Worm (Caenorhabditis elegans) whole organism, L4 larva: Measurements from ENCODE around the gene F52C9.5.

Source experiments
- D1046.2 ChIP-seq: fragments of 200-800 bp; sonication (Bioruptor generic); IDR thresholded peaks from 2 replicates; pipeline ENCODE4 v1.3.6; 2022; ENCODE audit warnings: missing genetic modification characterization, missing compliant biosample characterization
- F26F4.8 ChIP-seq: fragments of 200-800 bp; sonication (Bioruptor generic); conservative IDR thresholded peaks from 2 replicates; pipeline ENCODE4 v1.3.6; 2022; ENCODE audit warnings: missing genetic modification characterization, missing compliant biosample characterization
- F37D6.2 ChIP-seq: sonication (generic microtip); optimal IDR thresholded peaks from 2 replicates; lab custom pipeline; 2016; ENCODE audit warnings: mild to moderate bottlenecking, missing genetic modification characterization, missing compliant biosample characterization
- F49E8.2 ChIP-seq: sonication (generic microtip); optimal IDR thresholded peaks from 2 replicates; lab custom pipeline; 2016; ENCODE audit warnings: missing compliant biosample characterization, mild to moderate bottlenecking, missing genetic modification characterization, borderline replicate concordance
- Y105C5A.15 ChIP-seq: fragments of 200-800 bp; sonication (Bioruptor generic); IDR thresholded peaks from 2 replicates; pipeline ENCODE4 v1.3.6; 2022; ENCODE audit warnings: missing genetic modification characterization, missing compliant biosample characterization
- Y48G9A.11 ChIP-seq: fragments of 200-800 bp; sonication (Bioruptor generic); IDR thresholded peaks from 2 replicates; pipeline ENCODE4 v1.3.6; 2022; ENCODE audit warnings: missing genetic modification reagents, missing genetic modification characterization, missing compliant biosample characterization
- aha-1 ChIP-seq: fragments of 150-350 bp; peaks from one replicate; lab custom pipeline; 2014; ENCODE audit warnings: missing biosample characterization, missing genetic modification characterization
- ceh-32 ChIP-seq: sonication (generic microtip); optimal IDR thresholded peaks from 2 replicates; lab custom pipeline; 2016; ENCODE audit warnings: mild to moderate bottlenecking, missing genetic modification characterization, missing compliant biosample characterization; ENCODE audit not compliant: poor library complexity
- ceh-82 ChIP-seq: sonication (generic microtip); optimal IDR thresholded peaks from 2 replicates; lab custom pipeline; 2017; ENCODE audit warnings: missing biosample characterization, missing genetic modification characterization
- ctbp-1 ChIP-seq: fragments of 200-800 bp; sonication (Bioruptor generic); IDR thresholded peaks from 2 replicates; pipeline ENCODE4 v1.3.6; 2022; ENCODE audit warnings: missing genetic modification reagents, missing genetic modification characterization, missing compliant biosample characterization
- daf-16 ChIP-seq, 3 experiments: sonication (generic microtip); optimal IDR thresholded peaks; 2 replicates each; lab custom pipeline; 2016 to 2017; ENCODE audit warnings: missing genetic modification characterization in 3 of 3, missing genetic modification reagents in 3 of 3, mild to moderate bottlenecking in 2 of 3, missing compliant biosample characterization in 2 of 3, missing biosample characterization in 1 of 3, moderate library complexity in 1 of 3
- daf-8 ChIP-seq: fragments of 200-800 bp; sonication (Bioruptor generic); IDR thresholded peaks from 2 replicates; pipeline ENCODE4 v1.3.6; 2022; ENCODE audit warnings: missing genetic modification characterization, missing compliant biosample characterization
- dmd-6 ChIP-seq: fragments of 200-800 bp; sonication (Bioruptor generic); IDR thresholded peaks from 2 replicates; pipeline ENCODE4 v1.3.6; 2022; ENCODE audit warnings: missing genetic modification reagents, missing genetic modification characterization, missing compliant biosample characterization
- dmd-8 ChIP-seq: fragments of 200-800 bp; sonication (Bioruptor generic); IDR thresholded peaks from 2 replicates; pipeline ENCODE4 v1.3.6; 2022; ENCODE audit warnings: missing genetic modification characterization, missing compliant biosample characterization
- dmd-9 ChIP-seq: fragments of 200-800 bp; sonication (Bioruptor generic); IDR thresholded peaks from 2 replicates; pipeline ENCODE4 v1.3.6; 2022; ENCODE audit warnings: missing genetic modification reagents, missing genetic modification characterization, missing compliant biosample characterization
- dpl-1 ChIP-seq: fragments of 150-350 bp; optimal IDR thresholded peaks from 2 replicates; lab custom pipeline; 2014; ENCODE audit warnings: missing biosample characterization, missing genetic modification reagents, missing genetic modification characterization
- duxl-1 ChIP-seq: sonication (generic microtip); optimal IDR thresholded peaks from 2 replicates; lab custom pipeline; 2016; ENCODE audit warnings: mild to moderate bottlenecking, missing genetic modification characterization, moderate library complexity, missing compliant biosample characterization; ENCODE audit not compliant: poor library complexity
- dve-1 ChIP-seq: sonication (generic microtip); optimal IDR thresholded peaks from 2 replicates; lab custom pipeline; 2017; ENCODE audit warnings: antibody characterized with exemption, mild to moderate bottlenecking, missing genetic modification characterization, missing compliant biosample characterization; ENCODE audit not compliant: insufficient read depth
- fkh-10 ChIP-seq: fragments of 150-350 bp; optimal IDR thresholded peaks from 2 replicates; lab custom pipeline; 2014; ENCODE audit warnings: missing biosample characterization, missing genetic modification reagents, missing genetic modification characterization
- gei-8 ChIP-seq: fragments of 200-800 bp; sonication (Bioruptor generic); optimal IDR thresholded peaks from 2 replicates; lab custom pipeline; 2018; ENCODE audit warnings: mild to moderate bottlenecking, missing genetic modification characterization, missing compliant biosample characterization
- hlh-11 ChIP-seq: fragments of 200-800 bp; sonication (Bioruptor generic); optimal IDR thresholded peaks from 2 replicates; lab custom pipeline; 2018; ENCODE audit warnings: mild to moderate bottlenecking, missing genetic modification characterization, missing compliant biosample characterization
- hmg-1.1 ChIP-seq: fragments of 200-800 bp; sonication (Bioruptor generic); IDR thresholded peaks from 2 replicates; pipeline ENCODE4 v1.3.6; 2022; ENCODE audit warnings: missing genetic modification reagents, missing genetic modification characterization, missing compliant biosample characterization
- lin-1 ChIP-seq: fragments of 200-800 bp; sonication (Bioruptor generic); IDR thresholded peaks from 2 replicates; pipeline ENCODE4 v1.3.6; 2022; ENCODE audit warnings: missing genetic modification reagents, missing genetic modification characterization, missing compliant biosample characterization
- lin-13 ChIP-seq: fragments of 150-350 bp; optimal IDR thresholded peaks from 2 replicates; lab custom pipeline; 2014; ENCODE audit warnings: missing biosample characterization, missing genetic modification reagents, missing genetic modification characterization
- lin-29 ChIP-seq: fragments of 200-800 bp; sonication (Bioruptor generic); IDR thresholded peaks from 2 replicates; pipeline ENCODE4 v1.3.6; 2022; ENCODE audit warnings: missing genetic modification reagents, missing genetic modification characterization, missing compliant biosample characterization
- lsy-2 ChIP-seq, 2 experiments: fragments of 150-350 bp in 1 of 2; sonication (generic microtip) in 1 of 2; optimal IDR thresholded peaks; 2 replicates each; lab custom pipeline; 2014 to 2017; ENCODE audit warnings: missing biosample characterization in 2 of 2, missing genetic modification characterization in 2 of 2
- madf-5 ChIP-seq, 2 experiments: fragments of 200-800 bp; sonication (Bioruptor generic); IDR thresholded peaks; 2 replicates each; pipeline ENCODE4 v1.3.6; 2022; ENCODE audit warnings: missing compliant biosample characterization in 2 of 2, missing genetic modification characterization in 2 of 2
- madf-9 ChIP-seq: fragments of 200-800 bp; sonication (Bioruptor generic); conservative IDR thresholded peaks from 2 replicates; pipeline ENCODE4 v1.3.6; 2022; ENCODE audit warnings: missing genetic modification reagents, missing genetic modification characterization, missing compliant biosample characterization
- mxl-2 ChIP-seq: fragments of 200-800 bp; sonication (Bioruptor generic); conservative IDR thresholded peaks from 2 replicates; pipeline ENCODE4 v1.3.6; 2022; ENCODE audit warnings: missing genetic modification reagents, missing genetic modification characterization, missing compliant biosample characterization
- mxl-3 ChIP-seq: fragments of 200-800 bp; sonication (Bioruptor generic); optimal IDR thresholded peaks from 2 replicates; lab custom pipeline; 2018; ENCODE audit warnings: mild to moderate bottlenecking, missing genetic modification characterization, missing compliant biosample characterization
- nhr-102 ChIP-seq: sonication (generic microtip); optimal IDR thresholded peaks from 2 replicates; lab custom pipeline; 2016; ENCODE audit warnings: mild to moderate bottlenecking, missing genetic modification characterization, moderate library complexity, missing compliant biosample characterization
- nhr-42 ChIP-seq: fragments of 200-800 bp; sonication (Bioruptor generic); IDR thresholded peaks from 2 replicates; pipeline ENCODE4 v1.3.6; 2022; ENCODE audit warnings: missing genetic modification characterization, missing compliant biosample characterization
- nhr-48 ChIP-seq: sonication (generic microtip); optimal IDR thresholded peaks from 2 replicates; lab custom pipeline; 2016; ENCODE audit warnings: mild to moderate bottlenecking, missing genetic modification characterization, missing compliant biosample characterization
- nhr-77 ChIP-seq: fragments of 150-350 bp; optimal IDR thresholded peaks from 2 replicates; lab custom pipeline; 2014; ENCODE audit warnings: missing biosample characterization, missing genetic modification characterization
- pha-4 ChIP-seq, 2 experiments: fragments of 150-350 bp in 1 of 2; fragments of 200-800 bp in 1 of 2; sonication (Bioruptor generic) in 1 of 2; IDR thresholded peaks in 1 of 2; optimal IDR thresholded peaks in 1 of 2; 2 replicates each; pipeline versions ENCODE4 v1.3.6 to Lab custom; 2014 to 2022; ENCODE audit warnings: missing genetic modification characterization in 2 of 2, missing genetic modification reagents in 2 of 2, missing biosample characterization in 1 of 2, missing compliant biosample characterization in 1 of 2
- php-3 ChIP-seq: fragments of 200-800 bp; sonication (Bioruptor generic); IDR thresholded peaks from 2 replicates; pipeline ENCODE4 v1.3.6; 2022; ENCODE audit warnings: missing genetic modification reagents, missing genetic modification characterization, missing compliant biosample characterization
- pqm-1 ChIP-seq: sonication (generic microtip); optimal IDR thresholded peaks from 2 replicates; lab custom pipeline; 2017; ENCODE audit warnings: missing biosample characterization, missing genetic modification characterization
- rbr-2 ChIP-seq: sonication (generic microtip); optimal IDR thresholded peaks from 2 replicates; lab custom pipeline; 2016; ENCODE audit warnings: missing genotype, missing genetic modification characterization, missing compliant biosample characterization
- saeg-2 ChIP-seq: fragments of 200-800 bp; sonication (Bioruptor generic); IDR thresholded peaks from 2 replicates; pipeline ENCODE4 v1.3.6; 2022; ENCODE audit warnings: missing genetic modification reagents, missing genetic modification characterization, missing compliant biosample characterization
- skn-1 ChIP-seq: fragments of 150-350 bp; optimal IDR thresholded peaks from 2 replicates; lab custom pipeline; 2014; ENCODE audit warnings: missing biosample characterization, missing genetic modification characterization
- snpc-1.2 ChIP-seq: fragments of 200-800 bp; sonication (Bioruptor generic); IDR thresholded peaks from 2 replicates; pipeline ENCODE4 v1.3.6; 2022; ENCODE audit warnings: missing genetic modification reagents, missing genetic modification characterization, missing compliant biosample characterization
- spr-1 ChIP-seq: sonication (generic microtip); optimal IDR thresholded peaks from 2 replicates; lab custom pipeline; 2016; ENCODE audit warnings: mild to moderate bottlenecking, missing genetic modification characterization, missing compliant biosample characterization
- tag-97 ChIP-seq: fragments of 200-800 bp; sonication (Bioruptor generic); IDR thresholded peaks from 2 replicates; pipeline ENCODE4 v1.3.6; 2022; ENCODE audit warnings: missing genetic modification characterization, missing compliant biosample characterization
- unc-130 ChIP-seq: sonication (generic microtip); optimal IDR thresholded peaks from 2 replicates; lab custom pipeline; 2016; ENCODE audit warnings: missing genetic modification reagents, missing genetic modification characterization, missing compliant biosample characterization
- unc-62 ChIP-seq, 3 experiments: fragments of 150-350 bp in 1 of 3; sonication (generic microtip); optimal IDR thresholded peaks in 2 of 3; peaks in 1 of 3; 1 replicate in 1 of 3; 2 replicates in 2 of 3; lab custom pipeline; 2014 to 2017; ENCODE audit warnings: missing biosample characterization in 3 of 3, missing genetic modification characterization in 3 of 3, missing genetic modification reagents in 3 of 3, missing genotype in 1 of 3
- vab-7 ChIP-seq: fragments of 200-800 bp; sonication (Bioruptor generic); IDR thresholded peaks from 2 replicates; pipeline ENCODE4 v1.3.6; 2022; ENCODE audit warnings: missing genetic modification reagents, missing genetic modification characterization, missing compliant biosample characterization
- zfp-2 ChIP-seq: sonication (generic microtip); optimal IDR thresholded peaks from 2 replicates; lab custom pipeline; 2016; ENCODE audit warnings: mild to moderate bottlenecking, missing genetic modification characterization, missing compliant biosample characterization
- zip-2 ChIP-seq: fragments of 150-350 bp; optimal IDR thresholded peaks from 2 replicates; lab custom pipeline; 2014; ENCODE audit warnings: missing biosample characterization, missing genetic modification characterization
- ztf-11 ChIP-seq: fragments of 150-350 bp; optimal IDR thresholded peaks from 2 replicates; lab custom pipeline; 2014; ENCODE audit warnings: missing biosample characterization, missing genetic modification characterization

The F52C9.5 gene

DNA sequence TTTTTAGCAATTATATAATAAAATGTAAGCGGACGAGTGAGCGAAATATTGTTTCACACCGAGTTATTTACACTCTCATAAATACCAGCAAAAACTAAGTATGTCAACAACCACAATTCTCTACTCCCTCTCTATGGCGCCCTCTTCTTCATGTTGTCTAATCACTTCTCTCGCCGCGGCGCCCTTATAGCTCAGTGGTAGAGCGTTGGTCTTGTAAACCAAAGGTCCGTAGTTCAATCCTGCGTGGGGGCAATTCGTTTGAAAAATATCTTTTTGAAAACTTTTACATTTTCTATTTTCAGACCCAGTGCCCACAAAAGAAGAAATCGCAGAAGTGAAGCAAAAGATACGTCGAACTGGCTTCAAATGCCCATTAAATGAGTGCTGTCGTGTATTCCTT lies 3.7 kb downstream of the F52C9.5 start (continued):
- TF ChIP-seq Y48G9A.11 (GFP tag; lab: Robert Waterston, UW) (peak; percentile 90), ztf-11 (tag; lab: Kevin White, UChicago) (no peak), gei-8 (GFP tag; lab: Kevin White, UChicago) (peak; percentile 74), snpc-1.2 (peak; percentile 91), pqm-1 (tag; lab: Kevin White, UChicago) (no peak), mxl-2 (GFP tag; lab: Robert Waterston, UW) (peak; percentile 86), D1046.2 (GFP tag; lab: Robert Waterston, UW) (peak; percentile 91), hmg-1.1 (GFP tag; lab: Robert Waterston, UW) (peak; percentile 92), unc-62 (GFP tag; optimal IDR thresholded peaks at IDR 0.05 in 1 of 2; lab: Kevin White, UChicago) (no peak), unc-62 (tag; optimal IDR thresholded peaks at IDR 0.05; lab: Kevin White, UChicago) (no peak), dpl-1 (peak; percentile 50), aha-1 (tag; lab: Kevin White, UChicago) (peak; percentile 37), vab-7 (GFP tag; lab: Robert Waterston, UW) (peak; percentile 89), nhr-42 (peak; percentile 75), daf-8 (GFP tag; lab: Robert Waterston, UW) (0 out of 2 replicates have a peak, but pooled peaks have one; percentile 65), F49E8.2 (tag; lab: Kevin White, UChicago) (peak; percentile 61), zip-2 (tag; lab: Kevin White, UChicago) (no peak), ctbp-1 (GFP tag; lab: Robert Waterston, UW) (peak; percentile 95), madf-5 (GFP tag; IDR thresholded peaks at IDR 0.05; lab: Robert Waterston, UW) (peak; percentile 88 to 97), zfp-2 (tag; lab: Kevin White, UChicago) (no peak), pha-4 (GFP tag; IDR thresholded peaks at IDR 0.05; lab: Robert Waterston, UW) (peak; percentile 94), pha-4 (tag; optimal IDR thresholded peaks at IDR 0.05; lab: Kevin White, UChicago) (peak; percentile 38), saeg-2 (GFP tag; lab: Robert Waterston, UW) (0 out of 2 replicates have a peak, but pooled peaks have one; percentile 72), ceh-32 (tag; lab: Kevin White, UChicago) (no peak), fkh-10 (GFP tag; lab: Kevin White, UChicago) (peak; percentile 5), F37D6.2 (tag; lab: Kevin White, UChicago) (peak; percentile 18), lin-1 (GFP tag; lab: Robert Waterston, UW) (peak; percentile 84), dmd-6 (GFP tag; lab: Robert Waterston, UW) (peak; percentile 66), php-3 (GFP tag; lab: Robert Waterston, UW) (peak; percentile 75), F26F4.8 (peak; percentile 98), daf-16 (GFP tag; optimal IDR thresholded peaks at IDR 0.05; lab: Kevin White, UChicago) (peak; percentile 57 to 83), daf-16 (tag; optimal IDR thresholded peaks at IDR 0.05; lab: Kevin White, UChicago) (peak; percentile 83), nhr-48 (tag; lab: Kevin White, UChicago) (no peak), tag-97 (no peak), Y105C5A.15 (peak; percentile 91), duxl-1 (peak; percentile 83), lin-29 (GFP tag; lab: Robert Waterston, UW) (0 out of 2 replicates have a peak, but pooled peaks have one; percentile 46), spr-1 (peak; percentile 69), hlh-11 (tag; lab: Kevin White, UChicago) (no peak), skn-1 (no peak), lsy-2 (tag; optimal IDR thresholded peaks at IDR 0.05; lab: Kevin White, UChicago) (peak in 1 of 2 experiments; percentile 72), rbr-2 (tag; lab: Kevin White, UChicago) (peak; percentile 69), dmd-9 (peak; percentile 77), dve-1 (tag; lab: Kevin White, UChicago) (peak; percentile 29), mxl-3 (GFP tag; lab: Kevin White, UChicago) (peak; percentile 75), dmd-8 (GFP tag; lab: Robert Waterston, UW) (peak; percentile 99), ceh-82 (tag; lab: Kevin White, UChicago) (no peak), unc-130 (GFP tag; lab: Kevin White, UChicago) (peak; percentile 79), lin-13 (GFP tag; lab: Kevin White, UChicago) (peak; percentile 54), nhr-77 (tag; lab: Kevin White, UChicago) (peak; percentile 0), nhr-102 (tag; lab: Kevin White, UChicago) (peak; percentile 56), madf-9 (GFP tag; lab: Robert Waterston, UW) (peak; percentile 89)
